Worm (Caenorhabditis elegans) whole organism, L4/young adult: ENCODE data around the gene T16G12.13.

ENCODE experiments used
- W03F9.2 ChIP-seq: fragments of 150-350 bp; optimal IDR thresholded peaks from 2 replicates; lab custom pipeline; 2014; ENCODE audit warnings: missing biosample characterization, missing genetic modification characterization
- dao-5 ChIP-seq: sonication (generic microtip); optimal IDR thresholded peaks from 2 replicates; lab custom pipeline; 2016; ENCODE audit warnings: missing genotype, missing genetic modification characterization, moderate library complexity, missing compliant biosample characterization
- him-1 ChIP-seq: sonication (generic microtip); optimal IDR thresholded peaks from 2 replicates; lab custom pipeline; 2016; ENCODE audit warnings: missing genotype, missing genetic modification reagents, missing genetic modification characterization, missing compliant biosample characterization

T16G12.13 gene

ce11 chrIII:10060573-10060972, at the start of gene T16G12.13:
TSS of gene T16G12.13 (plus strand) at chrIII:10060865.
- no peak for TF ChIP-seq him-1
- TF ChIP-seq W03F9.2 (tag; lab: Kevin White, UChicago), result no peak
- TF ChIP-seq dao-5 (tag; lab: Kevin White, UChicago), result no peak

- TF ChIP-seq W03F9.2 (tag; lab: Kevin White, UChicago) (no peak), dao-5 (tag; lab: Kevin White, UChicago) (no peak), him-1 (no peak)
These were observed 48.5 kb upstream of the T16G12.13 start, which contains the start of gene C05B5.16 for ce11 chrIII:10012136-10012535. TSS of gene C05B5.16 (plus strand) at chrIII:10012436.

- TF ChIP-seq dao-5 (tag; lab: Kevin White, UChicago) (no peak), W03F9.2 (tag; lab: Kevin White, UChicago) (peak; percentile 82), him-1 (peak; percentile 68)
These were observed 44.1 kb upstream of the T16G12.13 start, which contains the start of gene rgs-1 for ce11 chrIII:10016413-10017051. TSS of gene rgs-1 (minus strand) at chrIII:10016558.

- TF ChIP-seq him-1, result no peak
- TF ChIP-seq W03F9.2 (tag; lab: Kevin White, UChicago), result no peak
These were observed 42.7 kb upstream of the T16G12.13 start for ce11 chrIII:10018007-10018406.

- TF ChIP-seq him-1 (no peak), W03F9.2 (tag; lab: Kevin White, UChicago) (no peak), dao-5 (tag; lab: Kevin White, UChicago) (no peak)
These were observed 37.2 kb upstream of the T16G12.13 start, which contains the start of gene ins-21 for ce11 chrIII:10023452-10023851. TSS of gene ins-21 (plus strand) at chrIII:10023752.

- TF ChIP-seq dao-5 (tag; lab: Kevin White, UChicago), result no peak
- TF ChIP-seq W03F9.2 (tag; lab: Kevin White, UChicago), result no peak
- no peak for TF ChIP-seq him-1
These were observed 34.7 kb upstream of the T16G12.13 start, which contains the start of gene ins-22 for ce11 chrIII:10025989-10026388. TSS of gene ins-22 (plus strand) at chrIII:10026289.

ce11 chrIII:10027947-10028346, 32.7 kb upstream of the T16G12.13 start, which contains the start of gene ins-23:
TSS of gene ins-23 (plus strand) at chrIII:10028247.
- TF ChIP-seq W03F9.2 (tag; lab: Kevin White, UChicago), result no peak
- TF ChIP-seq him-1, result no peak
- TF ChIP-seq dao-5 (tag; lab: Kevin White, UChicago), result no peak

ce11 chrIII:10030549-10030948, 30.1 kb upstream of the T16G12.13 start, which contains the start of gene M04D8.4:
TSS of gene M04D8.4 (minus strand) at chrIII:10030649.
- TF ChIP-seq W03F9.2 (tag; lab: Kevin White, UChicago) (no peak), him-1 (no peak), dao-5 (tag; lab: Kevin White, UChicago) (no peak)

- TF ChIP-seq dao-5 (tag; lab: Kevin White, UChicago) (no peak), him-1 (no peak), W03F9.2 (tag; lab: Kevin White, UChicago) (no peak)
These were observed 27.5 kb upstream of the T16G12.13 start, which contains the start of gene M04D8.5 for ce11 chrIII:10033213-10033612. TSS of gene M04D8.5 (minus strand) at chrIII:10033313.

- TF ChIP-seq dao-5 (tag; lab: Kevin White, UChicago) (no peak), W03F9.2 (tag; lab: Kevin White, UChicago) (no peak), him-1 (no peak)
These were observed 26.8 kb upstream of the T16G12.13 start, which contains the start of gene M04D8.8 for ce11 chrIII:10033881-10034280. TSS of gene M04D8.8 (plus strand) at chrIII:10034181.

ce11 chrIII:10035783-10036182, 24.9 kb upstream of the T16G12.13 start, which contains the start of gene xbx-3:
TSS of gene xbx-3 (plus strand) at chrIII:10035945.
- TF ChIP-seq W03F9.2 (tag; lab: Kevin White, UChicago) (no peak), him-1 (no peak), dao-5 (tag; lab: Kevin White, UChicago) (no peak)

ce11 chrIII:10037150-10037549, 23.5 kb upstream of the T16G12.13 start, which contains the start of gene M04D8.7:
TSS of gene M04D8.7 (plus strand) at chrIII:10037450.
- TF ChIP-seq W03F9.2 (tag; lab: Kevin White, UChicago), result no peak
- TF ChIP-seq him-1, result no peak
- no peak for TF ChIP-seq dao-5 (tag; lab: Kevin White, UChicago)

ce11 chrIII:10040013-10040412, 20.7 kb upstream of the T16G12.13 start, which contains the start of gene T16G12.7:
TSS of gene T16G12.7 (minus strand) at chrIII:10040113.
- no peak for TF ChIP-seq him-1
- no peak for TF ChIP-seq W03F9.2 (tag; lab: Kevin White, UChicago)
- no peak for TF ChIP-seq dao-5 (tag; lab: Kevin White, UChicago)

ce11 chrIII:10049682-10050081, 11.0 kb upstream of the T16G12.13 start, which contains the start of gene T16G12.1:
TSS of gene T16G12.1 (minus strand) at chrIII:10049857.
- TF ChIP-seq dao-5 (tag; lab: Kevin White, UChicago) (no peak), him-1 (no peak), W03F9.2 (tag; lab: Kevin White, UChicago) (no peak)
